Worm (Caenorhabditis elegans): ENCODE data around the gene ttc-36.

ce11 chrII:10039799-10040198, 9.8 kb downstream of the ttc-36 start, which contains the start of gene let-268:
- TF ChIP-seq fkh-10 (GFP tag; optimal IDR thresholded peaks at IDR 0.05) (no peak), mab-9 (GFP tag; IDR thresholded peaks at IDR 0.05) (no peak), fkh-4 (tag; optimal IDR thresholded peaks at IDR 0.05; ENCODE audit: borderline replicate concordance) (no peak), sox-4 (tag; optimal IDR thresholded peaks at IDR 0.05) (no peak), ztf-4 (tag; optimal IDR thresholded peaks at IDR 0.05) (no peak), sup-37 (GFP tag; optimal IDR thresholded peaks at IDR 0.05) (no peak), nhr-77 (tag; optimal IDR thresholded peaks at IDR 0.05) (no peak), elt-3 (tag; optimal IDR thresholded peaks at IDR 0.05) (no peak), jun-1 (tag; optimal IDR thresholded peaks at IDR 0.05) (no peak), egl-27 (tag; optimal IDR thresholded peaks at IDR 0.05) (no peak), ama-1 (optimal IDR thresholded peaks at IDR 0.05) (no peak)
